Worm (Caenorhabditis elegans) whole organism, young adult: ENCODE measurements around the gene ifd-1.

Experiments used
- B0261.1 ChIP-seq: sonication (generic microtip); optimal IDR thresholded peaks from 2 replicates; lab custom pipeline; 2016; ENCODE audit warnings: mild to moderate bottlenecking, missing genetic modification characterization, moderate library complexity, missing compliant biosample characterization
- B0336.3 ChIP-seq: fragments of 200-800 bp; sonication (Bioruptor generic); IDR thresholded peaks from 2 replicates; pipeline ENCODE4 v1.3.6; 2022; ENCODE audit warnings: missing genetic modification characterization, missing compliant biosample characterization
- F10E7.11 ChIP-seq: sonication (generic microtip); optimal IDR thresholded peaks from 2 replicates; lab custom pipeline; 2017; ENCODE audit warnings: mild to moderate bottlenecking, missing genetic modification characterization, moderate library complexity, missing compliant biosample characterization
- F33H1.4 ChIP-seq: fragments of 200-800 bp; sonication (Bioruptor generic); IDR thresholded peaks from 2 replicates; pipeline ENCODE4 v1.3.6; 2022; ENCODE audit warnings: missing genetic modification reagents, missing genetic modification characterization, missing compliant biosample characterization
- F57A8.1 ChIP-seq: fragments of 200-800 bp; sonication (Bioruptor generic); optimal IDR thresholded peaks from 2 replicates; lab custom pipeline; 2018; ENCODE audit warnings: mild to moderate bottlenecking, missing genetic modification characterization, moderate library complexity, missing compliant biosample characterization
- K11D2.4 ChIP-seq: fragments of 200-800 bp; sonication (Bioruptor generic); IDR thresholded peaks from 2 replicates; pipeline ENCODE4 v1.3.6; 2022; ENCODE audit warnings: missing genetic modification reagents, missing genetic modification characterization, missing compliant biosample characterization
- K12H6.12 ChIP-seq: fragments of 200-800 bp; sonication (Bioruptor generic); optimal IDR thresholded peaks from 2 replicates; lab custom pipeline; 2018; ENCODE audit warnings: mild to moderate bottlenecking, missing genetic modification characterization, missing compliant biosample characterization
- T07F8.4 ChIP-seq: sonication (generic microtip); optimal IDR thresholded peaks from 2 replicates; lab custom pipeline; 2016; ENCODE audit warnings: mild to moderate bottlenecking, missing genetic modification characterization, moderate library complexity, missing compliant biosample characterization
- T26A5.8 ChIP-seq: sonication (generic microtip); optimal IDR thresholded peaks from 2 replicates; lab custom pipeline; 2016; ENCODE audit warnings: missing genetic modification characterization, missing compliant biosample characterization
- Y53F4B.3 ChIP-seq: fragments of 200-800 bp; sonication (Bioruptor generic); IDR thresholded peaks from 2 replicates; pipeline ENCODE4 v1.3.6; 2022; ENCODE audit warnings: missing genetic modification reagents, missing genetic modification characterization, missing compliant biosample characterization
- akir-1 ChIP-seq: fragments of 200-800 bp; sonication (Bioruptor generic); optimal IDR thresholded peaks from 2 replicates; lab custom pipeline; 2018; ENCODE audit warnings: mild to moderate bottlenecking, missing genetic modification characterization, moderate library complexity, missing compliant biosample characterization
- athp-1 ChIP-seq: sonication (generic microtip); optimal IDR thresholded peaks from 2 replicates; lab custom pipeline; 2017; ENCODE audit warnings: mild to moderate bottlenecking, missing genetic modification characterization, missing compliant biosample characterization
- attf-5 ChIP-seq: fragments of 200-800 bp; sonication (Bioruptor generic); optimal IDR thresholded peaks from 2 replicates; lab custom pipeline; 2018; ENCODE audit warnings: mild to moderate bottlenecking, missing genetic modification characterization, missing compliant biosample characterization
- attf-6 ChIP-seq: fragments of 200-800 bp; sonication (Bioruptor generic); IDR thresholded peaks from 2 replicates; pipeline ENCODE4 v1.3.6; 2022; ENCODE audit warnings: missing genetic modification reagents, missing genetic modification characterization, missing compliant biosample characterization
- bed-2 ChIP-seq: fragments of 200-800 bp; sonication (Bioruptor generic); IDR thresholded peaks from 2 replicates; pipeline ENCODE4 v1.3.6; 2022; ENCODE audit warnings: missing genetic modification reagents, missing genetic modification characterization, missing compliant biosample characterization
- cebp-1 ChIP-seq, 2 experiments: fragments of 200-800 bp in 1 of 2; sonication (Bioruptor generic) in 1 of 2; sonication (generic microtip) in 1 of 2; IDR thresholded peaks in 1 of 2; optimal IDR thresholded peaks in 1 of 2; 2 replicates each; pipeline versions ENCODE4 v1.3.6 to Lab custom; 2017 to 2022; ENCODE audit warnings: missing compliant biosample characterization in 2 of 2, missing genetic modification characterization in 2 of 2, mild to moderate bottlenecking in 1 of 2, missing genetic modification reagents in 1 of 2, moderate library complexity in 1 of 2
- ceh-100 ChIP-seq: fragments of 200-800 bp; sonication (Bioruptor generic); IDR thresholded peaks from 2 replicates; pipeline ENCODE4 v1.3.6; 2022; ENCODE audit warnings: missing genetic modification reagents, missing genetic modification characterization, missing compliant biosample characterization
- ceh-58 ChIP-seq: fragments of 200-800 bp; sonication (Bioruptor generic); IDR thresholded peaks from 2 replicates; pipeline ENCODE4 v1.3.6; 2022; ENCODE audit warnings: missing genetic modification characterization, missing compliant biosample characterization
- ceh-91 ChIP-seq: fragments of 200-800 bp; sonication (Bioruptor generic); IDR thresholded peaks from 2 replicates; pipeline ENCODE4 v1.3.6; 2022; ENCODE audit warnings: missing genetic modification reagents, missing genetic modification characterization, missing compliant biosample characterization
- egrh-3 ChIP-seq: fragments of 200-800 bp; sonication (Bioruptor generic); IDR thresholded peaks from 2 replicates; pipeline ENCODE4 v1.3.6; 2022; ENCODE audit warnings: missing genetic modification reagents, missing genetic modification characterization, missing compliant biosample characterization
- ets-4 ChIP-seq: fragments of 200-800 bp; sonication (Bioruptor generic); optimal IDR thresholded peaks from 2 replicates; lab custom pipeline; 2018; ENCODE audit warnings: mild to moderate bottlenecking, missing genetic modification characterization, missing compliant biosample characterization
- gei-17 ChIP-seq: fragments of 200-800 bp; sonication (Bioruptor generic); optimal IDR thresholded peaks from 2 replicates; lab custom pipeline; 2018; ENCODE audit warnings: mild to moderate bottlenecking, missing genetic modification characterization, missing compliant biosample characterization
- hlh-26 ChIP-seq: fragments of 200-800 bp; sonication (Bioruptor generic); conservative IDR thresholded peaks from 2 replicates; pipeline ENCODE4 v1.3.6; 2022; ENCODE audit warnings: missing genetic modification reagents, missing genetic modification characterization, missing compliant biosample characterization
- hmg-1.2 ChIP-seq: fragments of 200-800 bp; sonication (Bioruptor generic); IDR thresholded peaks from 2 replicates; pipeline ENCODE4 v1.3.6; 2022; ENCODE audit warnings: missing genetic modification reagents, missing genetic modification characterization, missing compliant biosample characterization
- hrde-1 ChIP-seq: sonication (generic microtip); optimal IDR thresholded peaks from 2 replicates; lab custom pipeline; 2016; ENCODE audit warnings: missing genetic modification characterization, mild to moderate bottlenecking, missing compliant biosample characterization, moderate library complexity, missing genotype, missing genetic modification reagents, borderline replicate concordance
- let-607 ChIP-seq, 2 experiments: fragments of 200-800 bp in 1 of 2; sonication (Bioruptor generic) in 1 of 2; sonication (generic microtip) in 1 of 2; optimal IDR thresholded peaks; 2 replicates each; lab custom pipeline; 2016 to 2018; ENCODE audit warnings: mild to moderate bottlenecking in 2 of 2, missing compliant biosample characterization in 2 of 2, missing genetic modification characterization in 2 of 2, moderate library complexity in 2 of 2, missing genotype in 1 of 2
- lin-35 ChIP-seq, 3 experiments: fragments of 150-350 bp in 2 of 3; sonication (generic microtip) in 1 of 3; optimal IDR thresholded peaks; 2 replicates each; lab custom pipeline; 2014 to 2018; ENCODE audit warnings: missing biosample characterization in 3 of 3, missing genetic modification characterization in 3 of 3, missing genetic modification reagents in 3 of 3
- mcd-1 ChIP-seq: fragments of 200-800 bp; sonication (Bioruptor generic); IDR thresholded peaks from 2 replicates; pipeline ENCODE4 v1.3.6; 2022; ENCODE audit warnings: missing genetic modification reagents, missing genetic modification characterization, missing compliant biosample characterization
- mxl-1 ChIP-seq: sonication (generic microtip); optimal IDR thresholded peaks from 2 replicates; lab custom pipeline; 2016; ENCODE audit warnings: missing genetic modification characterization, missing compliant biosample characterization
- nfya-1 ChIP-seq: sonication (generic microtip); optimal IDR thresholded peaks from 2 replicates; lab custom pipeline; 2017; ENCODE audit warnings: antibody characterized with exemption, missing compliant biosample characterization, missing genetic modification characterization, borderline replicate concordance; ENCODE audit not compliant: insufficient read depth
- nfyb-1 ChIP-seq: fragments of 200-800 bp; sonication (Bioruptor generic); IDR thresholded peaks from 2 replicates; pipeline ENCODE4 v1.3.6; 2022; ENCODE audit warnings: missing genetic modification reagents, missing genetic modification characterization, missing compliant biosample characterization
- nhr-120 ChIP-seq: fragments of 200-800 bp; sonication (Bioruptor generic); IDR thresholded peaks from 2 replicates; pipeline ENCODE4 v1.3.6; 2022; ENCODE audit warnings: missing genetic modification characterization, missing compliant biosample characterization
- nhr-80 ChIP-seq: sonication (generic microtip); optimal IDR thresholded peaks from 2 replicates; lab custom pipeline; 2016; ENCODE audit warnings: missing genetic modification characterization, missing compliant biosample characterization
- rec-8 ChIP-seq, 2 experiments: sonication (generic microtip); optimal IDR thresholded peaks; 2 replicates each; lab custom pipeline; 2016; ENCODE audit warnings: mild to moderate bottlenecking in 2 of 2, missing genetic modification characterization in 2 of 2, missing genetic modification reagents in 2 of 2, missing genotype in 2 of 2, missing biosample characterization in 1 of 2, missing compliant biosample characterization in 1 of 2, moderate library complexity in 1 of 2
- sdz-38 ChIP-seq: sonication (generic microtip); optimal IDR thresholded peaks from 2 replicates; lab custom pipeline; 2016; ENCODE audit warnings: missing genotype, missing genetic modification characterization, missing compliant biosample characterization
- sea-2 ChIP-seq: fragments of 200-800 bp; sonication (Bioruptor generic); IDR thresholded peaks from 2 replicates; pipeline ENCODE4 v1.3.6; 2022; ENCODE audit warnings: missing genetic modification characterization, missing compliant biosample characterization
- snpc-3.4 ChIP-seq: sonication (generic microtip); optimal IDR thresholded peaks from 2 replicates; lab custom pipeline; 2017; ENCODE audit warnings: missing genetic modification characterization, mild to moderate bottlenecking, missing compliant biosample characterization, antibody characterized with exemption, moderate library complexity, missing genotype, missing genetic modification reagents
- somi-1 ChIP-seq: fragments of 200-800 bp; sonication (Bioruptor generic); optimal IDR thresholded peaks from 2 replicates; lab custom pipeline; 2018; ENCODE audit warnings: mild to moderate bottlenecking, missing genetic modification characterization, missing compliant biosample characterization
- zim-3 ChIP-seq: sonication (generic microtip); optimal IDR thresholded peaks from 2 replicates; lab custom pipeline; 2017; ENCODE audit warnings: mild to moderate bottlenecking, missing genetic modification characterization, moderate library complexity, missing compliant biosample characterization
- ztf-25 ChIP-seq: fragments of 200-800 bp; sonication (Bioruptor generic); IDR thresholded peaks from 2 replicates; pipeline ENCODE4 v1.3.6; 2022; ENCODE audit warnings: missing genetic modification reagents, missing genetic modification characterization, missing compliant biosample characterization
- ztf-26 ChIP-seq: sonication (generic microtip); optimal IDR thresholded peaks from 2 replicates; lab custom pipeline; 2017; ENCODE audit warnings: missing genetic modification characterization, missing compliant biosample characterization

ifd-1 gene

ce11 chrX:8824437-8824836 is at the start of gene ifd-1:
ifd-1 (minus strand) TSS chrX:8824448.
- TF ChIP-seq bed-2 (GFP tag; lab: Robert Waterston, UW) (no peak), F10E7.11 (no peak), somi-1 (GFP tag; lab: Kevin White, UChicago) (no peak), nhr-80 (peak; percentile 79), hlh-26 (GFP tag; lab: Robert Waterston, UW) (no peak), ets-4 (peak; percentile 55)

- no peak for TF ChIP-seq K12H6.12
- no peak for TF ChIP-seq gei-17 (GFP tag; lab: Kevin White, UChicago)
- no peak for TF ChIP-seq sea-2
- no peak for TF ChIP-seq ceh-91 (GFP tag; lab: Robert Waterston, UW)
- no peak for TF ChIP-seq attf-6
- TF ChIP-seq F57A8.1 (GFP tag; lab: Kevin White, UChicago) = no peak
These were observed 44.9 kb upstream of the ifd-1 start, which contains the start of the genes ubc-22 and ubc-21 for ce11 chrX:8869112-8869675. ubc-22 (minus strand) TSS chrX:8869162. ubc-21 (plus strand) TSS chrX:8869625.

ce11 chrX:8866563-8866962 is 42.3 kb upstream of the ifd-1 start, which contains the start of gene ins-9:
ins-9 (minus strand) TSS chrX:8866663.
- no peak for TF ChIP-seq F33H1.4
- TF ChIP-seq mxl-1 (tag; lab: Kevin White, UChicago) = no peak
- no peak for TF ChIP-seq hrde-1 (tag; lab: Kevin White, UChicago)
- no peak for TF ChIP-seq B0336.3 (GFP tag; lab: Robert Waterston, UW)
- no peak for TF ChIP-seq zim-3 (tag; lab: Kevin White, UChicago)
- no peak for TF ChIP-seq nfya-1 (tag; lab: Kevin White, UChicago)
- no peak for TF ChIP-seq akir-1 (GFP tag; lab: Kevin White, UChicago)
- no peak for TF ChIP-seq nfyb-1 (GFP tag; lab: Robert Waterston, UW)
- no peak for TF ChIP-seq rec-8 (tag; optimal IDR thresholded peaks at IDR 0.05; lab: Kevin White, UChicago)
- no peak for TF ChIP-seq attf-6

- TF ChIP-seq cebp-1 (GFP tag; IDR thresholded peaks at IDR 0.05; lab: Robert Waterston, UW) (no peak), cebp-1 (tag; optimal IDR thresholded peaks at IDR 0.05; lab: Kevin White, UChicago) (no peak), K12H6.12 (no peak), mcd-1 (GFP tag; lab: Robert Waterston, UW) (no peak), ztf-25 (GFP tag; lab: Robert Waterston, UW) (no peak), ztf-26 (tag; lab: Kevin White, UChicago) (no peak), ceh-58 (GFP tag; lab: Robert Waterston, UW) (no peak), ceh-91 (GFP tag; lab: Robert Waterston, UW) (no peak), mxl-1 (tag; lab: Kevin White, UChicago) (no peak), egrh-3 (GFP tag; lab: Robert Waterston, UW) (no peak), akir-1 (GFP tag; lab: Kevin White, UChicago) (no peak), T26A5.8 (tag; lab: Kevin White, UChicago) (no peak), nhr-120 (GFP tag; lab: Robert Waterston, UW) (no peak)
- TF ChIP-seq, all 124 proteins: peak for 0
These were observed 36.7 kb upstream of the ifd-1 start, which contains the start of gene C06E2.9 for ce11 chrX:8860958-8861357. C06E2.9 (plus strand) TSS chrX:8861258.

- TF ChIP-seq hmg-1.2 (GFP tag; lab: Robert Waterston, UW) (no peak), K11D2.4 (GFP tag; lab: Robert Waterston, UW) (no peak), lin-35 (GFP tag; optimal IDR thresholded peaks at IDR 0.05; lab: Kevin White, UChicago) (no peak), attf-5 (GFP tag; lab: Kevin White, UChicago) (no peak), Y53F4B.3 (GFP tag; lab: Robert Waterston, UW) (no peak), sdz-38 (tag; lab: Kevin White, UChicago) (no peak), T07F8.4 (tag; lab: Kevin White, UChicago) (no peak), B0261.1 (tag; lab: Kevin White, UChicago) (no peak), ceh-58 (GFP tag; lab: Robert Waterston, UW) (no peak), athp-1 (tag; lab: Kevin White, UChicago) (no peak), snpc-3.4 (tag; lab: Kevin White, UChicago) (no peak), ceh-100 (GFP tag; lab: Robert Waterston, UW) (no peak), ets-4 (no peak), let-607 (tag; optimal IDR thresholded peaks at IDR 0.05; lab: Kevin White, UChicago) (no peak)
These were observed 35.3 kb upstream of the ifd-1 start for ce11 chrX:8859538-8859937.
